Fruit fly (Drosophila melanogaster): Measurements from ENCODE around the gene CG8773.

DNA sequence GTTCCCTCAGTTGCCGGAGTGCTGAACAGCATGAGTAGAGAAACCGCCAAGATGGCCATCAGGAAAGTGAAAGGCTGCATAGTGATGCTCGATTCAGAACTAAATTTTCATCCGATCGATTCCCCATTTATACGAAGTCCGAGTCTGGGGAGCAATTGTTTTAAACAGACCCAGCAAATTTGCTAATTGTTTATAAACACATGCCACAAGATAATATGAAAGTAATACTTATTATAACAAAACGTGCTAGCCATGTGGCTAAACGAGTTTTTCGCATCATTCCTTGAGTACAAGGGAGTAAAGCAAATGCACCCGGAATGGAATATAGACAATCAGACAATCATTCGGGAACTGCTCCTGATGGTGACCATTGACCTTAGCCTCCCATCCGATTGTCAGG is 18.5 kb downstream of the CG8773 start, which contains the start of gene CG44142:
- no peak for TF ChIP-seq dac (GFP tag; optimal IDR thresholded peaks at IDR 0.05)
- TF ChIP-seq fkh (GFP tag; optimal IDR thresholded peaks at IDR 0.05) = no peak
- TF ChIP-seq CG3032 (tag; optimal IDR thresholded peaks at IDR 0.05) = no peak
- TF ChIP-seq fd59A (GFP tag; optimal IDR thresholded peaks at IDR 0.05) = no peak
- no peak for TF ChIP-seq OdsH (GFP tag; optimal IDR thresholded peaks at IDR 0.05)
- no peak for TF ChIP-seq Hr38 (GFP tag; optimal IDR thresholded peaks at IDR 0.05)
- no peak for TF ChIP-seq svp (GFP tag)
- TF ChIP-seq CG6163 (GFP tag; IDR thresholded peaks at IDR 0.05) = no peak
- no peak for TF ChIP-seq Lpt (GFP tag; optimal IDR thresholded peaks at IDR 0.05)
- no peak for TF ChIP-seq Sox14 (GFP tag; optimal IDR thresholded peaks at IDR 0.05)
- no peak for TF ChIP-seq CG9139 (GFP tag; optimal IDR thresholded peaks at IDR 0.05)
- TF ChIP-seq CG31627 (GFP tag; optimal IDR thresholded peaks at IDR 0.05) = no peak
- no peak for TF ChIP-seq CG6276 (GFP tag; optimal IDR thresholded peaks at IDR 0.05)
- no peak for TF ChIP-seq CG7368 (GFP tag; optimal IDR thresholded peaks at IDR 0.05)

Data from whole organism, prepupa.